Fruit fly (Drosophila melanogaster) whole organism, embryonic: Measurements from ENCODE around the gene CG34171.

ENCODE experiments used
- Antp ChIP-seq: fragments of 200-800 bp; sonication (Bioruptor generic); optimal IDR thresholded peaks from 3 replicates; lab custom pipeline; 2016; ENCODE audit warnings: missing biosample characterization, missing genetic modification characterization
- CG1024 ChIP-seq: fragments of 200-800 bp; sonication (Bioruptor generic); IDR thresholded peaks from 2 replicates; pipeline ENCODE4 v1.3.6; 2022; ENCODE audit warnings: missing biosample characterization, missing genetic modification characterization
- CG10366 ChIP-seq: fragments of 200-800 bp; sonication (Bioruptor generic); IDR thresholded peaks from 2 replicates; pipeline ENCODE4 v1.3.6; 2022; ENCODE audit warnings: missing biosample characterization, missing genetic modification characterization
- CG10431 ChIP-seq: fragments of 200-800 bp; sonication (Bioruptor generic); optimal IDR thresholded peaks from 3 replicates; lab custom pipeline; 2018; ENCODE audit warnings: missing biosample characterization, mild to moderate bottlenecking, missing genetic modification characterization
- CG10959 ChIP-seq: fragments of 200-800 bp; sonication (Bioruptor generic); IDR thresholded peaks from 2 replicates; pipeline ENCODE4 v1.3.6; 2022; ENCODE audit warnings: missing biosample characterization, missing genetic modification characterization
- CG11560 ChIP-seq: fragments of 200-800 bp; sonication (Bioruptor generic); IDR thresholded peaks from 3 replicates; pipeline ENCODE4 v1.3.6; 2022; ENCODE audit warnings: missing biosample characterization, missing genetic modification characterization
- CG13123 ChIP-seq: fragments of 200-800 bp; sonication (Bioruptor generic); optimal IDR thresholded peaks from 2 replicates; lab custom pipeline; 2016; ENCODE audit warnings: missing biosample characterization, missing genetic modification characterization
- CG14667 ChIP-seq: fragments of 200-800 bp; sonication (Bioruptor generic); IDR thresholded peaks from 2 replicates; pipeline ENCODE4 v1.3.6; 2022; ENCODE audit warnings: missing biosample characterization, missing genetic modification characterization
- CG14965 ChIP-seq: fragments of 200-800 bp; sonication (Bioruptor generic); optimal IDR thresholded peaks from 2 replicates; lab custom pipeline; 2016; ENCODE audit warnings: missing biosample characterization, missing genetic modification characterization, borderline replicate concordance
- CG15601 ChIP-seq: fragments of 200-800 bp; sonication (Bioruptor generic); optimal IDR thresholded peaks from 3 replicates; lab custom pipeline; 2019; ENCODE audit warnings: missing biosample characterization, mild to moderate bottlenecking, missing genetic modification characterization, moderate library complexity
- CG17359 ChIP-seq: fragments of 200-800 bp; sonication (Bioruptor generic); optimal IDR thresholded peaks from 3 replicates; lab custom pipeline; 2018; ENCODE audit warnings: missing biosample characterization, mild to moderate bottlenecking, missing genetic modification characterization, moderate library complexity
- CG18476 ChIP-seq: fragments of 200-800 bp; sonication (Bioruptor generic); optimal IDR thresholded peaks from 2 replicates; lab custom pipeline; 2016; ENCODE audit warnings: missing biosample characterization, mild to moderate bottlenecking, missing genetic modification characterization
- CG2712 ChIP-seq: fragments of 200-800 bp; optimal IDR thresholded peaks from 3 replicates; lab custom pipeline; 2019; ENCODE audit warnings: missing biosample characterization, mild to moderate bottlenecking, missing genetic modification characterization, moderate library complexity
- CG30020 ChIP-seq: fragments of 200-800 bp; optimal IDR thresholded peaks from 2 replicates; lab custom pipeline; 2019; ENCODE audit warnings: missing biosample characterization, mild to moderate bottlenecking, missing genetic modification characterization, moderate library complexity
- CG4282 ChIP-seq: fragments of 200-800 bp; sonication (Bioruptor generic); optimal IDR thresholded peaks from 2 replicates; lab custom pipeline; 2016; ENCODE audit warnings: missing biosample characterization, missing genetic modification characterization
- CG4730 ChIP-seq: fragments of 200-800 bp; sonication (Bioruptor generic); IDR thresholded peaks from 2 replicates; pipeline ENCODE4 v1.3.6; 2022; ENCODE audit warnings: missing biosample characterization, missing genetic modification characterization
- CG4820 ChIP-seq: fragments of 200-800 bp; sonication (Bioruptor generic); optimal IDR thresholded peaks from 3 replicates; lab custom pipeline; 2016; ENCODE audit warnings: missing biosample characterization, missing genetic modification characterization
- CG8478 ChIP-seq: fragments of >200 bp; optimal IDR thresholded peaks from 2 replicates; lab custom pipeline; 2018
- CG8944 ChIP-seq: fragments of 200-800 bp; sonication (Bioruptor generic); optimal IDR thresholded peaks from 3 replicates; lab custom pipeline; 2016; ENCODE audit warnings: missing biosample characterization, missing genetic modification characterization
- CG9215 ChIP-seq: fragments of 200-800 bp; sonication (Bioruptor generic); IDR thresholded peaks from 2 replicates; pipeline ENCODE4 v1.3.6; 2022; ENCODE audit warnings: missing biosample characterization, missing genetic modification characterization
- Dref ChIP-seq: fragments of 200-800 bp; sonication (Bioruptor generic); IDR thresholded peaks from 2 replicates; pipeline ENCODE4 v1.3.6; 2022; ENCODE audit warnings: missing biosample characterization, missing genetic modification characterization
- Fer1 ChIP-seq: fragments of 200-800 bp; sonication (Bioruptor generic); optimal IDR thresholded peaks from 2 replicates; lab custom pipeline; 2017; ENCODE audit warnings: missing biosample characterization, mild to moderate bottlenecking, missing genetic modification characterization
- HHEX ChIP-seq: fragments of 200-800 bp; sonication (Bioruptor generic); optimal IDR thresholded peaks from 3 replicates; lab custom pipeline; 2017; ENCODE audit warnings: missing biosample characterization, mild to moderate bottlenecking, missing genetic modification characterization, missing genetic modification reagents
- Max ChIP-seq: fragments of 200-800 bp; sonication (Bioruptor generic); optimal IDR thresholded peaks from 2 replicates; lab custom pipeline; 2016; ENCODE audit warnings: missing biosample characterization, mild to moderate bottlenecking, missing genetic modification characterization
- Meics ChIP-seq: fragments of 200-800 bp; sonication (Bioruptor generic); optimal IDR thresholded peaks from 2 replicates; lab custom pipeline; 2017; ENCODE audit warnings: missing biosample characterization, mild to moderate bottlenecking, missing genetic modification characterization
- NK7.1 ChIP-seq: fragments of 200-800 bp; sonication (Bioruptor generic); optimal IDR thresholded peaks from 3 replicates; lab custom pipeline; 2016; ENCODE audit warnings: missing biosample characterization, missing genetic modification characterization
- Oaz ChIP-seq: fragments of 200-800 bp; sonication (Bioruptor generic); IDR thresholded peaks from 2 replicates; pipeline ENCODE4 v1.3.6; 2022; ENCODE audit warnings: missing biosample characterization, missing genetic modification characterization
- Rx ChIP-seq: fragments of 200-800 bp; sonication (Bioruptor generic); IDR thresholded peaks from 2 replicates; pipeline ENCODE4 v1.3.6; 2022; ENCODE audit warnings: missing biosample characterization, missing genetic modification characterization
- Taf1 ChIP-seq: fragments of 200-800 bp; sonication (Bioruptor generic); IDR thresholded peaks from 2 replicates; pipeline ENCODE4 v1.3.6; 2022; ENCODE audit warnings: missing biosample characterization, missing genetic modification characterization
- Xrp1 ChIP-seq: fragments of 200-800 bp; sonication (Bioruptor generic); IDR thresholded peaks from 2 replicates; pipeline ENCODE4 v1.3.6; 2022; ENCODE audit warnings: missing biosample characterization, missing genetic modification characterization
- ara ChIP-seq: fragments of 200-800 bp; sonication (Bioruptor generic); IDR thresholded peaks from 2 replicates; pipeline ENCODE4 v1.3.6; 2022; ENCODE audit warnings: missing biosample characterization, missing genetic modification characterization
- ase ChIP-seq: fragments of 200-800 bp; sonication (Bioruptor generic); IDR thresholded peaks from 3 replicates; pipeline ENCODE4 v1.3.6; 2022; ENCODE audit warnings: missing biosample characterization, missing genetic modification characterization
- bsh ChIP-seq, 2 experiments: fragments of 200-800 bp; sonication (Bioruptor generic); optimal IDR thresholded peaks; 2 replicates each; lab custom pipeline; 2017 to 2018; ENCODE audit warnings: mild to moderate bottlenecking in 2 of 2, missing biosample characterization in 2 of 2, missing genetic modification characterization in 2 of 2, moderate library complexity in 1 of 2
- chif ChIP-seq, 2 experiments: fragments of 200-800 bp; sonication (Bioruptor generic); optimal IDR thresholded peaks; 3 replicates each; lab custom pipeline; 2016; ENCODE audit warnings: missing biosample characterization in 2 of 2, missing genetic modification characterization in 2 of 2
- danr ChIP-seq: fragments of 200-800 bp; sonication (Bioruptor generic); IDR thresholded peaks from 2 replicates; pipeline ENCODE4 v1.3.6; 2022; ENCODE audit warnings: missing biosample characterization, missing genetic modification characterization
- en ChIP-seq: fragments of 200-800 bp; sonication (Bioruptor generic); optimal IDR thresholded peaks from 2 replicates; lab custom pipeline; 2016; ENCODE audit warnings: missing biosample characterization, missing genetic modification characterization
- hbn ChIP-seq: fragments of 200-800 bp; sonication (Bioruptor generic); IDR thresholded peaks from 2 replicates; pipeline ENCODE4 v1.3.6; 2022; ENCODE audit warnings: missing biosample characterization, missing genetic modification characterization; ENCODE audit not compliant: partially characterized antibody
- inv ChIP-seq: fragments of 200-800 bp; sonication (Bioruptor generic); IDR thresholded peaks from 2 replicates; pipeline ENCODE4 v1.3.6; 2022; ENCODE audit warnings: missing biosample characterization, missing genetic modification characterization; ENCODE audit not compliant: partially characterized antibody
- nerfin-1 ChIP-seq: fragments of 200-800 bp; sonication (Bioruptor generic); optimal IDR thresholded peaks from 3 replicates; lab custom pipeline; 2019; ENCODE audit warnings: missing biosample characterization, mild to moderate bottlenecking, missing genetic modification characterization, moderate library complexity
- odd ChIP-seq: fragments of 200-800 bp; sonication (Bioruptor generic); optimal IDR thresholded peaks from 2 replicates; lab custom pipeline; 2017; ENCODE audit warnings: missing biosample characterization, mild to moderate bottlenecking, missing genetic modification characterization
- org-1 ChIP-seq: fragments of 200-800 bp; sonication (Bioruptor generic); optimal IDR thresholded peaks from 2 replicates; lab custom pipeline; 2017; ENCODE audit warnings: missing biosample characterization, missing genetic modification characterization
- psq ChIP-seq: fragments of 200-800 bp; sonication (Bioruptor generic); optimal IDR thresholded peaks from 2 replicates; lab custom pipeline; 2017; ENCODE audit warnings: missing biosample characterization, missing genetic modification characterization
- pzg ChIP-seq: fragments of 200-800 bp; sonication (Bioruptor generic); optimal IDR thresholded peaks from 3 replicates; lab custom pipeline; 2018; ENCODE audit warnings: missing biosample characterization, mild to moderate bottlenecking, missing genetic modification characterization, moderate library complexity
- ranshi ChIP-seq: fragments of 200-800 bp; sonication (Bioruptor generic); IDR thresholded peaks from 2 replicates; pipeline ENCODE4 v1.3.6; 2022; ENCODE audit warnings: missing biosample characterization, missing genetic modification characterization
- sqz ChIP-seq: fragments of 200-800 bp; sonication (Bioruptor generic); optimal IDR thresholded peaks from 3 replicates; lab custom pipeline; 2018; ENCODE audit warnings: missing biosample characterization, mild to moderate bottlenecking, missing genetic modification characterization
- sug ChIP-seq: fragments of 200-800 bp; optimal IDR thresholded peaks from 2 replicates; lab custom pipeline; 2019; ENCODE audit warnings: missing biosample characterization, mild to moderate bottlenecking, missing genetic modification characterization, moderate library complexity
- tll ChIP-seq, 2 experiments: fragments of 200-800 bp in 1 of 2; fragments of >200 bp in 1 of 2; sonication (Bioruptor generic) in 1 of 2; optimal IDR thresholded peaks; 2 replicates each; lab custom pipeline; 2017 to 2019; ENCODE audit warnings: missing biosample characterization in 2 of 2, missing genetic modification characterization in 2 of 2, mild to moderate bottlenecking in 1 of 2, moderate library complexity in 1 of 2
- tna ChIP-seq: fragments of 200-800 bp; sonication (Bioruptor generic); IDR thresholded peaks from 2 replicates; pipeline ENCODE4 v1.3.6; 2022; ENCODE audit warnings: missing biosample characterization, missing genetic modification characterization; ENCODE audit not compliant: partially characterized antibody
- toy ChIP-seq: fragments of 200-800 bp; sonication (Bioruptor generic); IDR thresholded peaks from 2 replicates; pipeline ENCODE4 v1.3.6; 2022; ENCODE audit warnings: missing biosample characterization, missing genetic modification characterization
- vnd ChIP-seq: fragments of 200-800 bp; sonication (Bioruptor generic); IDR thresholded peaks from 3 replicates; pipeline ENCODE4 v1.3.6; 2022; ENCODE audit warnings: missing biosample characterization, missing genetic modification characterization; ENCODE audit not compliant: partially characterized antibody
- zfh2 ChIP-seq: fragments of 200-800 bp; sonication (Bioruptor generic); optimal IDR thresholded peaks from 2 replicates; lab custom pipeline; 2016; ENCODE audit warnings: missing biosample characterization, missing genetic modification characterization

CG34171 gene

DNA sequence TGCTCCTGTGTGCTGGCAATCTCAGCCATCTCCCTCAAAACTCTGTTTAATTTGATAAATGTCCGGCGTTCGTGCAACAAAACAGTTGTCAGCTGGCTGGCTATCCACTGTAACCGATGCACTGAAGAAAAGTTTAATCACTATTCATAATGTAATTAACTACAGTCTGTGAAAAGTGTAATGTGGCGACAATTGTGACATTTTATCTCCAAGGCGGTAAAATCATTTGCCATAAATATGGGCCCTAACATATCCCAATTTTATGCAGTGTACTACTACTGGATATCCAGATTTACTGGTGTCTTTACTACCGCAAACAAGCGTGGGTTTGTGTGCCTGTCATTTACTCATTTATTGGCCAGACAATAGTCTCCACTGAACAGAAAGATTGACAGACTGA, 49.7 kb upstream of the CG34171 start (continued):
- peak; percentile 18 to 33 for TF ChIP-seq chif (GFP tag; optimal IDR thresholded peaks at IDR 0.05; lab: Kevin White, UChicago)
- no peak for TF ChIP-seq CG15601
- TF ChIP-seq pzg: no peak
- no peak for TF ChIP-seq inv (GFP tag; lab: Robert Waterston, UW)
- TF ChIP-seq Max (GFP tag; lab: Kevin White, UChicago): no peak
- no peak for TF ChIP-seq tll (GFP tag; optimal IDR thresholded peaks at IDR 0.05; lab: Kevin White, UChicago)
- TF ChIP-seq HHEX: peak; percentile 6
- TF ChIP-seq sqz (GFP tag; lab: Kevin White, UChicago): no peak
- TF ChIP-seq zfh2 (GFP tag; lab: Kevin White, UChicago): no peak
- TF ChIP-seq hbn (GFP tag; lab: Robert Waterston, UW): no peak
- TF ChIP-seq Dref (GFP tag; lab: Robert Waterston, UW): no peak
- TF ChIP-seq NK7.1: no peak
- TF ChIP-seq CG10431 (GFP tag; lab: Kevin White, UChicago): no peak
- no peak for TF ChIP-seq danr (GFP tag; lab: Robert Waterston, UW)
- no peak; the same call in 1 of the 2 replicates for TF ChIP-seq CG10959 (GFP tag; lab: Robert Waterston, UW)
- peak; percentile 48 for TF ChIP-seq CG2712
- no peak for TF ChIP-seq CG4282 (GFP tag; lab: Kevin White, UChicago)
- TF ChIP-seq Oaz (GFP tag; lab: Robert Waterston, UW): no peak
- no peak for TF ChIP-seq ara (GFP tag; lab: Robert Waterston, UW)
- TF ChIP-seq Rx (GFP tag; lab: Robert Waterston, UW): peak; percentile 50; the same call in 1 of the 2 replicates
- TF ChIP-seq CG10366 (GFP tag; lab: Robert Waterston, UW): no peak
- TF ChIP-seq tna (GFP tag; lab: Robert Waterston, UW): no peak
- TF ChIP-seq vnd (GFP tag; lab: Robert Waterston, UW): no peak
- TF ChIP-seq CG4820 (GFP tag; lab: Kevin White, UChicago): no peak
- no peak for TF ChIP-seq sug (tag; lab: Kevin White, UChicago)
- TF ChIP-seq Antp (GFP tag; lab: Kevin White, UChicago): peak; percentile 33
- peak; percentile 56 for TF ChIP-seq org-1 (GFP tag; lab: Kevin White, UChicago)
- no peak for TF ChIP-seq nerfin-1 (tag; lab: Kevin White, UChicago)
- no peak for TF ChIP-seq CG9215 (GFP tag; lab: Robert Waterston, UW)
- no peak for TF ChIP-seq psq (GFP tag; lab: Kevin White, UChicago)
- peak; percentile 34 for TF ChIP-seq en (GFP tag; lab: Kevin White, UChicago)
- TF ChIP-seq Taf1 (GFP tag; lab: Robert Waterston, UW): no peak
- TF ChIP-seq CG8478 (lab: Kevin White, UChicago): no peak
- peak; percentile 32; the same call in 1 of the 2 replicates for TF ChIP-seq CG1024
- TF ChIP-seq ranshi (GFP tag; lab: Robert Waterston, UW): 0 out of 2 replicates have a peak, but pooled peaks have one; percentile 53
- TF ChIP-seq toy (GFP tag; lab: Robert Waterston, UW): no peak
- peak; percentile 68 for TF ChIP-seq CG17359 (tag; lab: Kevin White, UChicago)
- TF ChIP-seq Meics (GFP tag; lab: Kevin White, UChicago): no peak
- 0 out of 3 replicates have a peak, but pooled peaks have one; percentile 48 for TF ChIP-seq ase
- no peak for TF ChIP-seq CG4730 (GFP tag; lab: Robert Waterston, UW)
- no peak for TF ChIP-seq CG13123
- TF ChIP-seq bsh (GFP tag; optimal IDR thresholded peaks at IDR 0.05; lab: Kevin White, UChicago): peak in 1 of 2 experiments; percentile 65
- TF ChIP-seq Xrp1 (GFP tag; lab: Robert Waterston, UW): peak; percentile 21; the same call in 1 of the 2 replicates
- no peak for TF ChIP-seq CG30020
- TF ChIP-seq odd: no peak
- no peak for TF ChIP-seq CG14965 (GFP tag; lab: Kevin White, UChicago)
- TF ChIP-seq CG11560 (tag; lab: Robert Waterston, UW): no peak
- no peak for TF ChIP-seq CG18476 (GFP tag; lab: Kevin White, UChicago)
- TF ChIP-seq Fer1 (GFP tag; lab: Kevin White, UChicago): peak; percentile 8
- TF ChIP-seq CG14667 (GFP tag; lab: Robert Waterston, UW): no peak; the same call in 1 of the 2 replicates
- TF ChIP-seq CG8944 (GFP tag; lab: Kevin White, UChicago): no peak
